Fruit fly (Drosophila melanogaster) whole organism, embryonic: ENCODE results near the gene Cyp12a5.
A peak's percentile ranks its signal among the peaks of the same experiment; 100 is the strongest.

Source experiments
- Ada2b ChIP-seq: fragments of 200-800 bp; sonication (Bioruptor generic); IDR thresholded peaks from 2 replicates; pipeline ENCODE4 v1.3.6; 2022; ENCODE audit warnings: missing biosample characterization, missing genetic modification characterization
- Atf3 ChIP-seq: fragments of 200-800 bp; sonication (Bioruptor generic); optimal IDR thresholded peaks from 3 replicates; lab custom pipeline; 2016; ENCODE audit warnings: missing biosample characterization, missing genetic modification characterization
- Awh ChIP-seq: fragments of 200-800 bp; sonication (Bioruptor generic); IDR thresholded peaks from 2 replicates; pipeline ENCODE4, ENCODE4 v1.3.6; 2022; ENCODE audit warnings: missing biosample characterization, missing genetic modification characterization
- CG10274 ChIP-seq: fragments of 200-800 bp; sonication (Bioruptor generic); optimal IDR thresholded peaks from 3 replicates; lab custom pipeline; 2017; ENCODE audit warnings: missing biosample characterization, mild to moderate bottlenecking, missing genetic modification characterization
- CG10654 ChIP-seq: fragments of 200-800 bp; sonication (Bioruptor generic); optimal IDR thresholded peaks from 2 replicates; lab custom pipeline; 2016; ENCODE audit warnings: missing biosample characterization, missing genetic modification characterization
- CG11695 ChIP-seq: fragments of 200-800 bp; sonication (Bioruptor generic); IDR thresholded peaks from 3 replicates; pipeline ENCODE4 v1.3.6; 2022; ENCODE audit warnings: missing biosample characterization, missing genetic modification characterization
- CG12659 ChIP-seq: fragments of 200-800 bp; sonication (Bioruptor generic); optimal IDR thresholded peaks from 3 replicates; lab custom pipeline; 2017; ENCODE audit warnings: mild to moderate bottlenecking, missing biosample characterization, missing genetic modification reagents, missing genetic modification characterization
- CG15269 ChIP-seq: fragments of 200-800 bp; sonication (Bioruptor generic); optimal IDR thresholded peaks from 2 replicates; lab custom pipeline; 2018; ENCODE audit warnings: missing biosample characterization, mild to moderate bottlenecking, missing genetic modification characterization, moderate library complexity
- CG17361 ChIP-seq: fragments of 200-800 bp; sonication (Bioruptor generic); IDR thresholded peaks from 3 replicates; pipeline ENCODE4 v1.3.6; 2022; ENCODE audit warnings: missing biosample characterization, missing genetic modification characterization
- CG17802 ChIP-seq: fragments of 200-800 bp; sonication (Bioruptor generic); optimal IDR thresholded peaks from 2 replicates; lab custom pipeline; 2018; ENCODE audit warnings: missing biosample characterization, mild to moderate bottlenecking, missing genetic modification characterization, moderate library complexity
- CG17829 ChIP-seq: fragments of 200-800 bp; optimal IDR thresholded peaks from 2 replicates; lab custom pipeline; 2019; ENCODE audit warnings: missing biosample characterization, mild to moderate bottlenecking, missing genetic modification characterization, moderate library complexity
- CG30431 ChIP-seq: fragments of 200-800 bp; sonication (Bioruptor generic); optimal IDR thresholded peaks from 2 replicates; lab custom pipeline; 2017; ENCODE audit warnings: missing biosample characterization, missing genetic modification characterization
- CG32532 ChIP-seq: fragments of 200-800 bp; sonication (Bioruptor generic); IDR thresholded peaks from 2 replicates; pipeline ENCODE4 v1.3.6; 2022; ENCODE audit warnings: missing biosample characterization, missing genetic modification characterization
- CG6254 ChIP-seq: fragments of 200-800 bp; sonication (Bioruptor generic); optimal IDR thresholded peaks from 3 replicates; lab custom pipeline; 2017; ENCODE audit warnings: mild to moderate bottlenecking, missing biosample characterization, missing genetic modification reagents, missing genetic modification characterization
- CG6791 ChIP-seq: fragments of 200-800 bp; sonication (Bioruptor generic); IDR thresholded peaks from 3 replicates; pipeline ENCODE4 v1.3.6; 2022; ENCODE audit warnings: missing biosample characterization, missing genetic modification characterization; ENCODE audit not compliant: partially characterized antibody
- CG9727 ChIP-seq: fragments of 200-800 bp; sonication (Bioruptor generic); optimal IDR thresholded peaks from 3 replicates; lab custom pipeline; 2017; ENCODE audit warnings: missing biosample characterization, mild to moderate bottlenecking, missing genetic modification characterization
- D19A ChIP-seq: fragments of 200-800 bp; optimal IDR thresholded peaks from 3 replicates; lab custom pipeline; 2019; ENCODE audit warnings: missing biosample characterization, mild to moderate bottlenecking, missing genetic modification characterization, moderate library complexity
- ERR ChIP-seq: fragments of 200-800 bp; sonication (Bioruptor generic); optimal IDR thresholded peaks from 2 replicates; lab custom pipeline; 2016; ENCODE audit warnings: missing biosample characterization, missing genetic modification characterization
- Ets97D ChIP-seq: fragments of 200-800 bp; sonication (Bioruptor generic); optimal IDR thresholded peaks from 3 replicates; lab custom pipeline; 2016; ENCODE audit warnings: missing biosample characterization, missing genetic modification characterization
- GATAe ChIP-seq: fragments of 200-800 bp; sonication (Bioruptor generic); conservative IDR thresholded peaks from 2 replicates; pipeline ENCODE4 v1.3.6; 2022; ENCODE audit warnings: missing biosample characterization, missing genetic modification characterization
- HmgZ ChIP-seq: fragments of 200-800 bp; sonication (Bioruptor generic); optimal IDR thresholded peaks from 2 replicates; lab custom pipeline; 2018; ENCODE audit warnings: missing biosample characterization, mild to moderate bottlenecking, missing genetic modification characterization
- Mad ChIP-seq: fragments of 200-800 bp; sonication (Bioruptor generic); optimal IDR thresholded peaks from 2 replicates; lab custom pipeline; 2016; ENCODE audit warnings: missing biosample characterization, missing genetic modification characterization
- Oli ChIP-seq: fragments of 200-800 bp; sonication (Bioruptor generic); optimal IDR thresholded peaks from 2 replicates; lab custom pipeline; 2018; ENCODE audit warnings: missing biosample characterization, mild to moderate bottlenecking, missing genetic modification characterization, moderate library complexity
- PHDP ChIP-seq: fragments of 200-800 bp; sonication (Bioruptor generic); optimal IDR thresholded peaks from 3 replicates; lab custom pipeline; 2018; ENCODE audit warnings: missing biosample characterization, mild to moderate bottlenecking, missing genetic modification characterization, moderate library complexity
- Ptx1 ChIP-seq: fragments of 200-800 bp; sonication (Bioruptor generic); IDR thresholded peaks from 2 replicates; pipeline ENCODE4 v1.3.6; 2022; ENCODE audit warnings: missing biosample characterization, missing genetic modification characterization
- Sox100B ChIP-seq: fragments of 200-800 bp; sonication (Bioruptor generic); optimal IDR thresholded peaks from 3 replicates; lab custom pipeline; 2018; ENCODE audit warnings: missing biosample characterization, mild to moderate bottlenecking, missing genetic modification characterization
- Xbp1 ChIP-seq: fragments of 200-800 bp; sonication (Bioruptor generic); optimal IDR thresholded peaks from 3 replicates; lab custom pipeline; 2016; ENCODE audit warnings: missing biosample characterization, mild to moderate bottlenecking, missing genetic modification characterization
- YL-1 ChIP-seq: fragments of 200-800 bp; sonication (Bioruptor generic); optimal IDR thresholded peaks from 3 replicates; lab custom pipeline; 2017; ENCODE audit warnings: missing biosample characterization, mild to moderate bottlenecking, missing genetic modification characterization
- ap ChIP-seq: fragments of 200-800 bp; sonication (Bioruptor generic); IDR thresholded peaks from 2 replicates; pipeline ENCODE4 v1.3.6; 2022; ENCODE audit warnings: missing biosample characterization, missing genetic modification characterization
- ara ChIP-seq: fragments of 200-800 bp; sonication (Bioruptor generic); IDR thresholded peaks from 2 replicates; pipeline ENCODE4 v1.3.6; 2022; ENCODE audit warnings: missing biosample characterization, missing genetic modification characterization
- cas ChIP-seq: fragments of 200-800 bp; sonication (Bioruptor generic); IDR thresholded peaks from 2 replicates; pipeline ENCODE4 v1.3.6; 2022; ENCODE audit warnings: missing biosample characterization, missing genetic modification characterization
- cato ChIP-seq: fragments of 200-800 bp; sonication (Bioruptor generic); optimal IDR thresholded peaks from 2 replicates; lab custom pipeline; 2016; ENCODE audit warnings: missing biosample characterization, missing genetic modification characterization, borderline replicate concordance
- corto ChIP-seq: fragments of 200-800 bp; sonication (Bioruptor generic); optimal IDR thresholded peaks from 2 replicates; lab custom pipeline; 2016; ENCODE audit warnings: missing biosample characterization, mild to moderate bottlenecking, missing genetic modification characterization, moderate library complexity
- dpn ChIP-seq, 2 experiments: fragments of 200-800 bp; sonication (Bioruptor generic); optimal IDR thresholded peaks; 3 replicates each; lab custom pipeline; 2016; ENCODE audit warnings: missing biosample characterization in 2 of 2, missing genetic modification characterization in 2 of 2
- dysf ChIP-seq: fragments of 200-800 bp; sonication (Bioruptor generic); IDR thresholded peaks from 3 replicates; pipeline ENCODE4 v1.3.6; 2022; ENCODE audit warnings: missing biosample characterization, missing genetic modification characterization
- ftz-f1 ChIP-seq: fragments of 200-800 bp; sonication (Bioruptor generic); optimal IDR thresholded peaks from 2 replicates; lab custom pipeline; 2016; ENCODE audit warnings: missing biosample characterization, missing genetic modification characterization
- fu2 ChIP-seq: fragments of 200-800 bp; sonication (Bioruptor generic); optimal IDR thresholded peaks from 2 replicates; lab custom pipeline; 2016; ENCODE audit warnings: missing biosample characterization, missing genetic modification characterization
- hth ChIP-seq: fragments of >200 bp; optimal IDR thresholded peaks from 2 replicates; lab custom pipeline; 2017; ENCODE audit warnings: inconsistent platforms
- jigr1 ChIP-seq: fragments of 200-800 bp; sonication (Bioruptor generic); IDR thresholded peaks from 3 replicates; pipeline ENCODE4 v1.3.6; 2022; ENCODE audit warnings: missing biosample characterization, missing genetic modification characterization
- prd ChIP-seq, 3 experiments: fragments of >200 bp in 2 of 3; fragments of 200-800 bp in 1 of 3; sonication (Bioruptor generic) in 1 of 3; optimal IDR thresholded peaks in 2 of 3; IDR thresholded peaks in 1 of 3; 2 replicates in 2 of 3; 3 replicates in 1 of 3; pipeline versions ENCODE4 v1.3.6 to Lab custom; 2017 to 2022; ENCODE audit warnings: missing biosample characterization in 1 of 3, missing genetic modification characterization in 1 of 3
- rib ChIP-seq: fragments of 200-800 bp; sonication (Bioruptor generic); IDR thresholded peaks from 2 replicates; pipeline ENCODE4 v1.3.6; 2022; ENCODE audit warnings: missing biosample characterization, missing genetic modification characterization
- ro ChIP-seq: fragments of 200-800 bp; sonication (Bioruptor generic); IDR thresholded peaks from 2 replicates; pipeline ENCODE4 v1.3.6; 2022; ENCODE audit warnings: missing biosample characterization, missing genetic modification characterization
- sc ChIP-seq, 3 experiments: fragments of >200 bp in 2 of 3; fragments of 200-800 bp in 1 of 3; sonication (Bioruptor generic) in 1 of 3; optimal IDR thresholded peaks; 2 replicates in 2 of 3; 3 replicates in 1 of 3; lab custom pipeline; 2017; ENCODE audit warnings: mild to moderate bottlenecking in 1 of 3, missing biosample characterization in 1 of 3, missing genetic modification characterization in 1 of 3, missing genetic modification reagents in 1 of 3
- sr ChIP-seq: fragments of 200-800 bp; sonication (Bioruptor generic); IDR thresholded peaks from 3 replicates; pipeline ENCODE4 v1.3.6; 2022; ENCODE audit warnings: missing biosample characterization, missing genetic modification characterization
- tgo ChIP-seq: fragments of 200-800 bp; sonication (Bioruptor generic); IDR thresholded peaks from 3 replicates; pipeline ENCODE4 v1.3.6; 2022; ENCODE audit warnings: missing biosample characterization, missing genetic modification characterization
- twi ChIP-seq: fragments of 200-800 bp; optimal IDR thresholded peaks from 2 replicates; lab custom pipeline; 2019; ENCODE audit warnings: missing biosample characterization, mild to moderate bottlenecking, missing genetic modification characterization, moderate library complexity
- tx ChIP-seq: fragments of 200-800 bp; sonication (Bioruptor generic); optimal IDR thresholded peaks from 2 replicates; lab custom pipeline; 2016; ENCODE audit warnings: missing biosample characterization, missing genetic modification characterization
- vvl ChIP-seq: fragments of 200-800 bp; sonication (Bioruptor generic); IDR thresholded peaks from 2 replicates; pipeline ENCODE4 v1.3.6; 2022; ENCODE audit warnings: missing biosample characterization, missing genetic modification characterization
- wek ChIP-seq: fragments of 200-800 bp; sonication (Bioruptor generic); optimal IDR thresholded peaks from 3 replicates; lab custom pipeline; 2018; ENCODE audit warnings: missing biosample characterization, mild to moderate bottlenecking, missing genetic modification characterization, moderate library complexity
- wor ChIP-seq: fragments of 200-800 bp; sonication (Bioruptor generic); IDR thresholded peaks from 2 replicates; pipeline ENCODE4 v1.3.6; 2022; ENCODE audit warnings: missing biosample characterization, missing genetic modification characterization

Gene Cyp12a5

DNA sequence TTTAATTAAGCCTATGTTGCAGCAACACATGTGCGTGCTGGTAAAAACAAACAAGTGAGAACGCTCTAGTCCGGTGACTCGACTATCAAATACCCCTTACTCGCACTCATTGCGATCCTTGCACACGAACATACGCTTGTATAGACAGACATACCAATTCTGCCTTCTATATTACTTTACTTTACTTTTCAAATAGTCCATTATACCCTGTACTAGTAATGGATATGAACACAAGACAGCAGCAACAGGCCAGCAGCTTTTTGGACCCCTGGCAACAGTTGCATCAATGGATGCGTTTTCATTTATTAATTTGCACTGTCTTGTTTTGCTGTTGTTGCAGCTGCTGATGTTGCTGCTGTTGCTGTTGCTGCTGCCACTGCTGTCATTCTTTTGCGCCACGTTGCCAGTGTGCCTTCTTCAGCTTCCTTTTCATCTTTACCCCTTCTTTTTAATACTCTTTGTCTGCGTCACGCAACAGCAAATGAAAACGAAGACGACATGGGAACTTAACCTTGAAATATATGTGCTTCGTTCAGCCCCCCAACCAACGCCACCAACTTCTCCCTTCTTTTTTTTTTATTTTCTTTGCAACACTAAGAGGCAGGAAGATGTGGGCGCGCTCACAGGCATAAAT is 13.8 kb upstream of the Cyp12a5 start (continued):
- TF ChIP-seq ara (GFP tag; lab: Robert Waterston, UW) (peak; percentile 79), Xbp1 (GFP tag; lab: Kevin White, UChicago) (peak; percentile 15), cas (GFP tag; lab: Robert Waterston, UW) (no peak), cato (GFP tag; lab: Kevin White, UChicago) (no peak), Awh (GFP tag; lab: Robert Waterston, UW) (no peak), CG17361 (GFP tag; lab: Robert Waterston, UW) (peak; percentile 21; the same call in 1 of the 3 replicates), CG30431 (GFP tag; lab: Kevin White, UChicago) (no peak), jigr1 (GFP tag; lab: Robert Waterston, UW) (no peak), vvl (GFP tag; lab: Robert Waterston, UW) (peak; percentile 53; the same call in 1 of the 2 replicates), tx (GFP tag; lab: Kevin White, UChicago) (no peak), PHDP (tag; lab: Kevin White, UChicago) (no peak), CG10274 (no peak), ap (GFP tag; lab: Robert Waterston, UW) (no peak), GATAe (GFP tag; lab: Robert Waterston, UW) (no peak), CG12659 (no peak), Ets97D (GFP tag; lab: Kevin White, UChicago) (no peak), CG17802 (tag; lab: Kevin White, UChicago) (no peak), corto (GFP tag; lab: Kevin White, UChicago) (peak; percentile 24), CG6254 (GFP tag; lab: Kevin White, UChicago) (no peak), Sox100B (no peak), prd (optimal IDR thresholded peaks at IDR 0.05; lab: Kevin White, UChicago) (no peak), prd (GFP tag; IDR thresholded peaks at IDR 0.05; lab: Robert Waterston, UW) (peak; percentile 65), twi (peak; percentile 29), CG15269 (no peak), wor (peak; percentile 35; the same call in 1 of the 2 replicates), ftz-f1 (GFP tag; lab: Kevin White, UChicago) (no peak), CG11695 (GFP tag; lab: Robert Waterston, UW) (no peak), wek (GFP tag; lab: Kevin White, UChicago) (no peak), Ada2b (0 out of 2 replicates have a peak, but pooled peaks have one; percentile 6), Oli (tag; lab: Kevin White, UChicago) (peak; percentile 18), YL-1 (GFP tag; lab: Kevin White, UChicago) (no peak), CG6791 (GFP tag; lab: Robert Waterston, UW) (no peak), fu2 (GFP tag; lab: Kevin White, UChicago) (no peak), CG10654 (GFP tag; lab: Kevin White, UChicago) (no peak), dpn (GFP tag; optimal IDR thresholded peaks at IDR 0.05; lab: Kevin White, UChicago) (no peak), CG17829 (tag; lab: Kevin White, UChicago) (no peak), sr (GFP tag; lab: Robert Waterston, UW) (no peak), hth (lab: Kevin White, UChicago) (no peak), Mad (GFP tag; lab: Kevin White, UChicago) (no peak), sc (optimal IDR thresholded peaks at IDR 0.05; lab: Kevin White, UChicago) (no peak), sc (GFP tag; optimal IDR thresholded peaks at IDR 0.05; lab: Kevin White, UChicago) (no peak), ERR (GFP tag; lab: Kevin White, UChicago) (no peak), ro (GFP tag; lab: Robert Waterston, UW) (no peak), rib (GFP tag; lab: Robert Waterston, UW) (no peak), CG32532 (GFP tag; lab: Robert Waterston, UW) (no peak), D19A (tag; lab: Kevin White, UChicago) (no peak), HmgZ (tag; lab: Kevin White, UChicago) (no peak), dysf (peak; percentile 49; the same call in 1 of the 3 replicates), Ptx1 (GFP tag; lab: Robert Waterston, UW) (peak; percentile 67), tgo (GFP tag; lab: Robert Waterston, UW) (peak; percentile 33; the same call in 1 of the 3 replicates), CG9727 (GFP tag; lab: Kevin White, UChicago) (peak; percentile 9), Atf3 (no peak)
